Fruit fly (Drosophila melanogaster) S2 (cell line): Measurements from ENCODE around the gene Ldsdh1.

Experiments used
- CG8478 ChIP-seq: fragments of >200 bp; optimal IDR thresholded peaks from 2 replicates; lab custom pipeline; 2018
- CTCF ChIP-seq, 2 experiments: fragments of >200 bp; optimal IDR thresholded peaks; 2 replicates each; lab custom pipeline; 2018

DNA sequence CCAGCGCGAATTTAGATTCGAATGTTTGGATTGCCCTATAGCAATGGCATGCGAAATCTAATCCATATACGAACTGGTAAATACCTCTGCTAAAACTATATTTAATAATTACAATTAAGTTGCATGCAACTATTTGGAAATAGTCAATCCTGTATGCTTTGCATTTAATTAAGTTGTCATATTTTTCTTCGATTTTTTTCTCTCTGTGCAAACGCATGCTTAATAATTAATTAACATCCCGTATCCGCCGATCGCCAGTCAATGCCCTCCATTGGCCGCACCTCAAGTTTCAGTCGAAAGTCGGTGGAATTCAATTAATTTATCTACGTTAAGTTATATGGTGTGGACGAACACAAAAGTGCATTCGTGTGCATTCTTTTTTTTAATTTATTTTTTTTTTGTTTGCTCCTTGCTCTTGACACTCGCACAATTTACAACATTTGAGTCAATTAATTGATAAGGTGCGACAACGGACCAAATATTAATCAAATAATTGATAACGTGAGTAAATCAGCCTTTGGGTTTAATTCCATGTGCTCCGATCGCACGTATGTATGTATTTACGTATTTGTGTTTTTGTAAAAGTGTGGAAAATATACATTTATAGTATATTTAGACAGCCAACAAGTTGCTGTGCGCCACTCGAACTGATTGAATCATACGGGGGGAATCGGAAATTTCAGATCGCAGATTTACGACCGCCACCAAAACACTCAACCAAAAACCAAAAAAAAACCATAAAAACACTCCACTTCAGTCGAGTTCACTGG is 25.1 kb upstream of the Ldsdh1 start:
- TF ChIP-seq CG8478 (lab: Kevin White, UChicago) (no peak), CTCF (optimal IDR thresholded peaks at IDR 0.05; lab: Kevin White, UChicago) (no peak)
